Fruit fly (Drosophila melanogaster) whole organism, embryonic: Measurements from ENCODE around the gene CG13031.
A peak's percentile ranks its signal among the peaks of the same experiment; 100 is the strongest.

Experiments used
- Adf1 ChIP-seq: fragments of 200-800 bp; sonication (Bioruptor generic); IDR thresholded peaks from 2 replicates; pipeline ENCODE4 v1.3.6; 2022; ENCODE audit warnings: missing biosample characterization, missing genetic modification characterization
- Bgb ChIP-seq: fragments of 200-800 bp; sonication (Bioruptor generic); IDR thresholded peaks from 2 replicates; pipeline ENCODE4 v1.3.6; 2022; ENCODE audit warnings: missing biosample characterization, missing genetic modification characterization; ENCODE audit not compliant: partially characterized antibody
- CG10267 ChIP-seq: fragments of 200-800 bp; sonication (Bioruptor generic); optimal IDR thresholded peaks from 2 replicates; lab custom pipeline; 2018; ENCODE audit warnings: missing biosample characterization, mild to moderate bottlenecking, missing genetic modification characterization, moderate library complexity
- CG10431 ChIP-seq: fragments of 200-800 bp; sonication (Bioruptor generic); optimal IDR thresholded peaks from 3 replicates; lab custom pipeline; 2018; ENCODE audit warnings: missing biosample characterization, mild to moderate bottlenecking, missing genetic modification characterization
- CG11456 ChIP-seq: fragments of 200-800 bp; sonication (Bioruptor generic); IDR thresholded peaks from 3 replicates; pipeline ENCODE4 v1.3.6; 2022; ENCODE audit warnings: missing biosample characterization, missing genetic modification characterization
- CG11504 ChIP-seq: fragments of 200-800 bp; sonication (Bioruptor generic); optimal IDR thresholded peaks from 3 replicates; lab custom pipeline; 2019; ENCODE audit warnings: missing biosample characterization, mild to moderate bottlenecking, missing genetic modification characterization, moderate library complexity
- CG12219 ChIP-seq: fragments of 200-800 bp; sonication (Bioruptor generic); optimal IDR thresholded peaks from 3 replicates; lab custom pipeline; 2018; ENCODE audit warnings: missing biosample characterization, mild to moderate bottlenecking, missing genetic modification characterization
- CG13123 ChIP-seq: fragments of 200-800 bp; sonication (Bioruptor generic); optimal IDR thresholded peaks from 2 replicates; lab custom pipeline; 2016; ENCODE audit warnings: missing biosample characterization, missing genetic modification characterization
- CG14965 ChIP-seq: fragments of 200-800 bp; sonication (Bioruptor generic); optimal IDR thresholded peaks from 2 replicates; lab custom pipeline; 2016; ENCODE audit warnings: missing biosample characterization, missing genetic modification characterization, borderline replicate concordance
- CG16863 ChIP-seq: fragments of 200-800 bp; sonication (Bioruptor generic); optimal IDR thresholded peaks from 3 replicates; lab custom pipeline; 2016; ENCODE audit warnings: missing biosample characterization, missing genetic modification characterization
- CG17385 ChIP-seq: fragments of 200-800 bp; sonication (Bioruptor generic); optimal IDR thresholded peaks from 3 replicates; lab custom pipeline; 2018; ENCODE audit warnings: missing biosample characterization, mild to moderate bottlenecking, missing genetic modification characterization
- CG17612 ChIP-seq: fragments of 200-800 bp; sonication (Bioruptor generic); IDR thresholded peaks from 2 replicates; pipeline ENCODE4 v1.3.6; 2022; ENCODE audit warnings: missing biosample characterization, missing genetic modification characterization
- CG2889 ChIP-seq: fragments of 200-800 bp; sonication (Bioruptor generic); IDR thresholded peaks from 3 replicates; pipeline ENCODE4 v1.3.6; 2022; ENCODE audit warnings: missing biosample characterization, missing genetic modification characterization
- CG42726 ChIP-seq: fragments of 200-800 bp; sonication (Bioruptor generic); IDR thresholded peaks from 2 replicates; pipeline ENCODE4 v1.3.6; 2022; ENCODE audit warnings: missing biosample characterization, missing genetic modification characterization; ENCODE audit not compliant: partially characterized antibody
- CG4282 ChIP-seq: fragments of 200-800 bp; sonication (Bioruptor generic); optimal IDR thresholded peaks from 2 replicates; lab custom pipeline; 2016; ENCODE audit warnings: missing biosample characterization, missing genetic modification characterization
- CG6272 ChIP-seq: fragments of 200-800 bp; sonication (Bioruptor generic); IDR thresholded peaks from 2 replicates; pipeline ENCODE4 v1.3.6; 2022; ENCODE audit warnings: missing biosample characterization, missing genetic modification characterization
- CG6791 ChIP-seq: fragments of 200-800 bp; sonication (Bioruptor generic); IDR thresholded peaks from 3 replicates; pipeline ENCODE4 v1.3.6; 2022; ENCODE audit warnings: missing biosample characterization, missing genetic modification characterization; ENCODE audit not compliant: partially characterized antibody
- CG7372 ChIP-seq: fragments of 200-800 bp; sonication (Bioruptor generic); IDR thresholded peaks from 2 replicates; pipeline ENCODE4 v1.3.6; 2022; ENCODE audit warnings: missing biosample characterization, missing genetic modification characterization
- Ets65A ChIP-seq: fragments of 200-800 bp; sonication (Bioruptor generic); peaks from one replicate; lab custom pipeline; 2016; ENCODE audit warnings: missing biosample characterization, missing genetic modification characterization
- Fer1 ChIP-seq: fragments of 200-800 bp; sonication (Bioruptor generic); optimal IDR thresholded peaks from 2 replicates; lab custom pipeline; 2017; ENCODE audit warnings: missing biosample characterization, mild to moderate bottlenecking, missing genetic modification characterization
- Gsc ChIP-seq: fragments of 200-800 bp; sonication (Bioruptor generic); IDR thresholded peaks from 2 replicates; pipeline ENCODE4 v1.3.6; 2022; ENCODE audit warnings: missing biosample characterization, missing genetic modification characterization
- Gug ChIP-seq: fragments of 200-800 bp; sonication (Bioruptor generic); IDR thresholded peaks from 4 replicates; pipeline ENCODE4 v1.3.6; 2022; ENCODE audit warnings: missing biosample characterization, missing genetic modification characterization
- Hr78 ChIP-seq, 2 experiments: fragments of 200-800 bp in 1 of 2; fragments of >200 bp in 1 of 2; sonication (Bioruptor generic) in 1 of 2; optimal IDR thresholded peaks; 2 replicates each; lab custom pipeline; 2017 to 2019; ENCODE audit warnings: missing biosample characterization in 2 of 2, missing genetic modification characterization in 2 of 2, mild to moderate bottlenecking in 1 of 2, moderate library complexity in 1 of 2
- MBD-R2 ChIP-seq: fragments of 200-800 bp; sonication (Bioruptor generic); IDR thresholded peaks from 2 replicates; pipeline ENCODE4 v1.3.6; 2022; ENCODE audit warnings: missing biosample characterization, missing genetic modification characterization
- Mrtf ChIP-seq: fragments of 200-800 bp; sonication (Bioruptor generic); IDR thresholded peaks from 3 replicates; pipeline ENCODE4 v1.3.6; 2022; ENCODE audit warnings: missing biosample characterization, missing genetic modification characterization
- Pdp1 ChIP-seq, 2 experiments: fragments of 200-800 bp; sonication (Bioruptor generic); optimal IDR thresholded peaks; 3 replicates each; lab custom pipeline; 2016; ENCODE audit warnings: missing biosample characterization in 2 of 2, missing genetic modification characterization in 2 of 2, mild to moderate bottlenecking in 1 of 2, moderate library complexity in 1 of 2
- Ptx1 ChIP-seq: fragments of 200-800 bp; sonication (Bioruptor generic); IDR thresholded peaks from 2 replicates; pipeline ENCODE4 v1.3.6; 2022; ENCODE audit warnings: missing biosample characterization, missing genetic modification characterization
- bowl ChIP-seq: fragments of 200-800 bp; sonication (Bioruptor generic); IDR thresholded peaks from 2 replicates; pipeline ENCODE4 v1.3.6; 2022; ENCODE audit warnings: missing biosample characterization, missing genetic modification characterization
- bsh ChIP-seq, 2 experiments: fragments of 200-800 bp; sonication (Bioruptor generic); optimal IDR thresholded peaks; 2 replicates each; lab custom pipeline; 2017 to 2018; ENCODE audit warnings: mild to moderate bottlenecking in 2 of 2, missing biosample characterization in 2 of 2, missing genetic modification characterization in 2 of 2, moderate library complexity in 1 of 2
- dati ChIP-seq: fragments of 200-800 bp; sonication (Bioruptor generic); IDR thresholded peaks from 2 replicates; pipeline ENCODE4 v1.3.6; 2022; ENCODE audit warnings: missing biosample characterization, missing genetic modification characterization
- fd96Cb ChIP-seq: fragments of 200-800 bp; sonication (Bioruptor generic); optimal IDR thresholded peaks from 2 replicates; lab custom pipeline; 2018; ENCODE audit warnings: missing biosample characterization, mild to moderate bottlenecking, missing genetic modification characterization, moderate library complexity
- fu2 ChIP-seq: fragments of 200-800 bp; sonication (Bioruptor generic); optimal IDR thresholded peaks from 2 replicates; lab custom pipeline; 2016; ENCODE audit warnings: missing biosample characterization, missing genetic modification characterization
- grn ChIP-seq: fragments of 200-800 bp; sonication (Bioruptor generic); optimal IDR thresholded peaks from 3 replicates; lab custom pipeline; 2017; ENCODE audit warnings: missing biosample characterization, missing genetic modification characterization
- ham ChIP-seq: fragments of 200-800 bp; sonication (Bioruptor generic); IDR thresholded peaks from 2 replicates; pipeline ENCODE4 v1.3.6; 2022; ENCODE audit warnings: missing biosample characterization, missing genetic modification characterization
- hth ChIP-seq: fragments of >200 bp; optimal IDR thresholded peaks from 2 replicates; lab custom pipeline; 2017; ENCODE audit warnings: inconsistent platforms
- jing ChIP-seq: fragments of 200-800 bp; sonication (Bioruptor generic); optimal IDR thresholded peaks from 2 replicates; lab custom pipeline; 2018; ENCODE audit warnings: missing biosample characterization, mild to moderate bottlenecking, missing genetic modification characterization
- kni ChIP-seq: fragments of 200-800 bp; sonication (Bioruptor generic); optimal IDR thresholded peaks from 3 replicates; lab custom pipeline; 2017; ENCODE audit warnings: mild to moderate bottlenecking, missing biosample characterization, missing genetic modification reagents, missing genetic modification characterization
- lilli ChIP-seq: fragments of 200-800 bp; sonication (Bioruptor generic); optimal IDR thresholded peaks from 3 replicates; lab custom pipeline; 2016; ENCODE audit warnings: missing biosample characterization, missing genetic modification characterization
- lola ChIP-seq, 3 experiments: fragments of >200 bp in 2 of 3; fragments of 200-800 bp in 1 of 3; sonication (Bioruptor generic) in 1 of 3; optimal IDR thresholded peaks; 2 replicates each; lab custom pipeline; 2017 to 2019; ENCODE audit warnings: missing biosample characterization in 3 of 3, missing genetic modification characterization in 3 of 3, mild to moderate bottlenecking in 1 of 3, moderate library complexity in 1 of 3
- otp ChIP-seq: fragments of 200-800 bp; sonication (Bioruptor generic); IDR thresholded peaks from 3 replicates; pipeline ENCODE4, ENCODE4 v1.3.6; 2022; ENCODE audit warnings: missing biosample characterization, missing genetic modification characterization
- pita ChIP-seq: fragments of 200-800 bp; sonication (Bioruptor generic); optimal IDR thresholded peaks from 2 replicates; lab custom pipeline; 2017; ENCODE audit warnings: missing biosample characterization, mild to moderate bottlenecking, missing genetic modification characterization
- sens-2 ChIP-seq: fragments of 200-800 bp; sonication (Bioruptor generic); IDR thresholded peaks from 2 replicates; pipeline ENCODE4 v1.3.6; 2022; ENCODE audit warnings: missing biosample characterization, missing genetic modification characterization
- sqz ChIP-seq: fragments of 200-800 bp; sonication (Bioruptor generic); optimal IDR thresholded peaks from 3 replicates; lab custom pipeline; 2018; ENCODE audit warnings: missing biosample characterization, mild to moderate bottlenecking, missing genetic modification characterization
- tio ChIP-seq: fragments of 200-800 bp; sonication (Bioruptor generic); optimal IDR thresholded peaks from 2 replicates; lab custom pipeline; 2017; ENCODE audit warnings: missing biosample characterization, missing genetic modification characterization, inconsistent platforms
- trem ChIP-seq: fragments of 200-800 bp; optimal IDR thresholded peaks from 3 replicates; lab custom pipeline; 2019; ENCODE audit warnings: missing biosample characterization, mild to moderate bottlenecking, missing genetic modification characterization, moderate library complexity
- unc-4 ChIP-seq: fragments of 200-800 bp; sonication (Bioruptor generic); IDR thresholded peaks from 2 replicates; pipeline ENCODE4 v1.3.6; 2022; ENCODE audit warnings: missing biosample characterization, missing genetic modification characterization; ENCODE audit not compliant: partially characterized antibody
- unpg ChIP-seq: fragments of 200-800 bp; sonication (Bioruptor generic); optimal IDR thresholded peaks from 3 replicates; lab custom pipeline; 2018; ENCODE audit warnings: missing biosample characterization, mild to moderate bottlenecking, missing genetic modification characterization, moderate library complexity
- vnd ChIP-seq: fragments of 200-800 bp; sonication (Bioruptor generic); IDR thresholded peaks from 3 replicates; pipeline ENCODE4 v1.3.6; 2022; ENCODE audit warnings: missing biosample characterization, missing genetic modification characterization; ENCODE audit not compliant: partially characterized antibody
- wor ChIP-seq: fragments of 200-800 bp; sonication (Bioruptor generic); IDR thresholded peaks from 2 replicates; pipeline ENCODE4 v1.3.6; 2022; ENCODE audit warnings: missing biosample characterization, missing genetic modification characterization

CG13031 gene

dm6 chr3L:16768001-16768652 lies 43.5 kb downstream of the CG13031 start (continued):
- TF ChIP-seq Gug (peak; percentile 32; the same call in 1 of the 4 replicates), kni (GFP tag; lab: Kevin White, UChicago) (no peak), CG4282 (GFP tag; lab: Kevin White, UChicago) (no peak), CG12219 (GFP tag; lab: Kevin White, UChicago) (no peak), grn (GFP tag; lab: Kevin White, UChicago) (peak; percentile 70), lola (GFP tag; optimal IDR thresholded peaks at IDR 0.05; lab: Kevin White, UChicago) (peak in 1 of 3 experiments; percentile 44), wor (no peak), jing (no peak), pita (GFP tag; lab: Kevin White, UChicago) (no peak), CG10431 (GFP tag; lab: Kevin White, UChicago) (no peak), CG7372 (GFP tag; lab: Robert Waterston, UW) (no peak), CG16863 (GFP tag; lab: Kevin White, UChicago) (no peak), Hr78 (GFP tag; optimal IDR thresholded peaks at IDR 0.05; lab: Kevin White, UChicago) (no peak), bsh (GFP tag; optimal IDR thresholded peaks at IDR 0.05; lab: Kevin White, UChicago) (peak in 1 of 2 experiments; percentile 46), CG13123 (GFP tag; lab: Kevin White, UChicago) (no peak), otp (0 out of 3 replicates have a peak, but pooled peaks have one; percentile 54), bowl (GFP tag; lab: Robert Waterston, UW) (no peak), fd96Cb (tag; lab: Kevin White, UChicago) (no peak), Adf1 (GFP tag; lab: Robert Waterston, UW) (no peak), CG11456 (0 out of 3 replicates have a peak, but pooled peaks have one; percentile 32), Mrtf (GFP tag; lab: Robert Waterston, UW) (0 out of 3 replicates have a peak, but pooled peaks have one; percentile 43), vnd (GFP tag; lab: Robert Waterston, UW) (no peak), CG11504 (tag; lab: Kevin White, UChicago) (peak; percentile 34), CG2889 (GFP tag; lab: Robert Waterston, UW) (no peak), CG6791 (GFP tag; lab: Robert Waterston, UW) (0 out of 3 replicates have a peak, but pooled peaks have one; percentile 50), CG14965 (GFP tag; lab: Kevin White, UChicago) (no peak), CG17612 (GFP tag; lab: Robert Waterston, UW) (no peak), Pdp1 (GFP tag; optimal IDR thresholded peaks at IDR 0.05; lab: Kevin White, UChicago) (peak; percentile 44 to 46), trem (tag; lab: Kevin White, UChicago) (peak; percentile 51), unpg (peak; percentile 49), Ptx1 (GFP tag; lab: Robert Waterston, UW) (peak; percentile 55), sqz (GFP tag; lab: Kevin White, UChicago) (no peak), CG10267 (tag; lab: Kevin White, UChicago) (peak; percentile 42), unc-4 (no peak), Fer1 (no peak), lilli (GFP tag; lab: Kevin White, UChicago) (no peak), Ets65A (GFP tag; lab: Kevin White, UChicago) (peak; percentile 79), CG6272 (GFP tag; lab: Robert Waterston, UW) (no peak), MBD-R2 (GFP tag; lab: Robert Waterston, UW) (no peak), sens-2 (no peak), hth (peak; percentile 84), CG42726 (GFP tag; lab: Robert Waterston, UW) (no peak), Bgb (GFP tag; lab: Robert Waterston, UW) (no peak), fu2 (GFP tag; lab: Kevin White, UChicago) (no peak), CG17385 (GFP tag; lab: Kevin White, UChicago) (no peak), dati (GFP tag; lab: Robert Waterston, UW) (no peak), ham (GFP tag; lab: Robert Waterston, UW) (no peak), tio (GFP tag; lab: Kevin White, UChicago) (peak; percentile 23), Gsc (no peak)
